Worm (Caenorhabditis elegans): ENCODE results near the gene josd-1.

Gene josd-1

ce11 chrIII:2875946-2876345 is 39.5 kb downstream of the josd-1 start (continued):
- TF ChIP-seq ztf-6 (GFP tag; IDR thresholded peaks at IDR 0.05) (no peak), Y95B8A.8 (GFP tag; IDR thresholded peaks at IDR 0.05) (no peak), hmg-1.2 (GFP tag; IDR thresholded peaks at IDR 0.05) (peak; percentile 35; the same call in 1 of the 2 replicates), nhr-179 (tag; optimal IDR thresholded peaks at IDR 0.05) (no peak), F57A8.1 (GFP tag; optimal IDR thresholded peaks at IDR 0.05) (no peak), mel-28 (tag; optimal IDR thresholded peaks at IDR 0.05; ENCODE audit: borderline replicate concordance) (no peak), Y79H2A.3 (GFP tag; conservative IDR thresholded peaks at IDR 0.05) (no peak), F22D6.2 (tag; optimal IDR thresholded peaks at IDR 0.05) (no peak), akir-1 (GFP tag; optimal IDR thresholded peaks at IDR 0.05) (no peak), dpl-1 (GFP tag; optimal IDR thresholded peaks at IDR 0.05) (no peak), chd-7 (tag; optimal IDR thresholded peaks at IDR 0.05) (peak; percentile 70), ceh-100 (GFP tag; IDR thresholded peaks at IDR 0.05) (no peak), F57C9.4 (tag; optimal IDR thresholded peaks at IDR 0.05) (no peak), D2030.7 (GFP tag; IDR thresholded peaks at IDR 0.05) (no peak), F33H1.4 (GFP tag; IDR thresholded peaks at IDR 0.05) (no peak), tbx-9 (tag; optimal IDR thresholded peaks at IDR 0.05; ENCODE audit: borderline replicate concordance) (no peak), ceh-79 (tag; optimal IDR thresholded peaks at IDR 0.05) (no peak), F49E8.2 (tag; optimal IDR thresholded peaks at IDR 0.05; ENCODE audit: insufficient read depth) (no peak), xnd-1 (tag; optimal IDR thresholded peaks at IDR 0.05) (no peak), ztf-3 (GFP tag; optimal IDR thresholded peaks at IDR 0.05) (no peak), ekl-4 (GFP tag; IDR thresholded peaks at IDR 0.05) (no peak), nfya-1 (tag; optimal IDR thresholded peaks at IDR 0.05; ENCODE audit: borderline replicate concordance, insufficient read depth) (no peak), egl-44 (GFP tag; IDR thresholded peaks at IDR 0.05) (no peak), attf-5 (GFP tag; optimal IDR thresholded peaks at IDR 0.05) (peak; percentile 82), repo-1 (tag; optimal IDR thresholded peaks at IDR 0.05) (no peak), let-526 (GFP tag; IDR thresholded peaks at IDR 0.05) (no peak; the same call in 1 of the 2 replicates), sptf-2 (GFP tag; optimal IDR thresholded peaks at IDR 0.05) (peak; percentile 54), Y67H2A.10 (GFP tag; conservative IDR thresholded peaks at IDR 0.05) (no peak), madf-10 (tag; optimal IDR thresholded peaks at IDR 0.05) (peak; percentile 46), rcor-1 (GFP tag; IDR thresholded peaks at IDR 0.05) (no peak), zfh-2 (GFP tag; conservative IDR thresholded peaks at IDR 0.05) (peak; percentile 37; the same call in 1 of the 2 replicates), athp-1 (tag; optimal IDR thresholded peaks at IDR 0.05) (no peak), pha-4 (tag; optimal IDR thresholded peaks at IDR 0.05) (no peak), rpc-1 (optimal IDR thresholded peaks at IDR 0.05) (no peak), rpc-1 (tag; optimal IDR thresholded peaks at IDR 0.05) (no peak), nhr-80 (tag; optimal IDR thresholded peaks at IDR 0.05) (peak; percentile 97), madf-3 (GFP tag; IDR thresholded peaks at IDR 0.05) (no peak), nfyb-1 (GFP tag; IDR thresholded peaks at IDR 0.05) (no peak), ccch-3 (GFP tag; optimal IDR thresholded peaks at IDR 0.05) (no peak), egrh-3 (GFP tag; IDR thresholded peaks at IDR 0.05) (no peak), hrde-1 (tag; optimal IDR thresholded peaks at IDR 0.05; ENCODE audit: borderline replicate concordance) (no peak), efl-1 (GFP tag; optimal IDR thresholded peaks at IDR 0.05) (no peak), ceh-27 (GFP tag; optimal IDR thresholded peaks at IDR 0.05) (no peak), nhr-90 (tag; optimal IDR thresholded peaks at IDR 0.05) (peak; percentile 15), F55B11.4 (tag; optimal IDR thresholded peaks at IDR 0.05; ENCODE audit: borderline replicate concordance, insufficient read depth) (no peak), K11D2.4 (GFP tag; IDR thresholded peaks at IDR 0.05) (no peak), lin-35 (GFP tag; optimal IDR thresholded peaks at IDR 0.05) (no peak), Y56A3A.18 (GFP tag; IDR thresholded peaks at IDR 0.05) (no peak), lsy-27 (tag; optimal IDR thresholded peaks at IDR 0.05; ENCODE audit: borderline replicate concordance, insufficient read depth) (no peak)
